Fruit fly (Drosophila melanogaster) ovary, adult (tissue): ENCODE results near the gene ksr.

Source experiments
- CG17801 ChIP-seq: fragments of 200-800 bp; optimal IDR thresholded peaks from 2 replicates; lab custom pipeline; 2019; ENCODE audit warnings: missing biosample characterization, mild to moderate bottlenecking, missing genetic modification characterization, moderate library complexity; ENCODE audit not compliant: partially characterized antibody

ksr gene

DNA sequence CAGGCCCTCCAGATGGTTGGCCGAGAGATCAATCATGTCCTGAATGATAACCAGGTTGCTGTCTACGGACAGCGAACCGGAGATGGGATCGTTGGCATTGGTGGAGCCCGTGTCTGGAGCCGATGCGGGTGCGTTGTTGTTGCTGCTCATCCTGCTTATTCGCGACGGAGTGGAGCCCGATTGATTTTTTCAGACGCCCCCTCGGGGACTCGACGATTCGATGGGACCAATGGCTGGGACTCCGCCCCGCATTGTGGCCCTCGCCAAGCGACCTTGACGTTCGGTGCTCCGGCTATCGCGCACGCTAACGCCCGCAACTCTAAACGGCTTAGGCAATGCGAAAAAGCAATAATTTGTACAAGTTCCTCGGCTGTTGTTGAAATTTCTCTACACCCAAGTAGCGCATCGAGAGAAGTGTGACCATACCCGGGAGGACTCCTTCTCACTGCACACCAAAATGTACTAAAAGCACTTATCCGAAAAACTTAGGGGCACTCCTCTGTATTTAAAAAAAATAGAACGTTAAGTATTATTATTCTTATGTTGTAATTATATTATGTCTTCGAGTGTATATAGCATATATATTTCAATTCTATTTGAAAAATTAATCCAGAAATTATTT, at the start of gene ksr:
Gene ksr (minus strand): TSS at position 419 of the 622 bp plus-strand sequence.
- TF ChIP-seq CG17801 (GFP tag; lab: Kevin White, UChicago) = peak; percentile 11

DNA sequence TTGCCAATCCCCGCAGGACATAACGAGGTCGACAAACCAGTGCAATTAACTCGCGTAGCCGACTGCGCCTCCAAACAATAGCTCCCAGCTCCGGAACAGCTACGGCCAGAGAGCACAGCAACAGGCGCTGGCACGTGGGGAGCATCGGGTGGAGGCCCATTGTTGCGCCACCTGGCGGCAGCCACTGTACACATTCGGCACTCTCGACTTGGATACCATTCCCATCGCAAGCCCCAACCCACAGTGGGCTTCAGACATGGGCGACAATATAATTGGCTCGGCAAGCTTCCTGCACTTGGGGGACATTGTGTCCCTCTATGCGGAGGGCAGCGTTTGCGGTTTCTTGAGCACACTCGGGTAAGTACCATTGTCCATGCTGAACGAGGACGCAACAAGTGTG, 43.9 kb upstream of the ksr start:
- no peak for TF ChIP-seq CG17801 (GFP tag; lab: Kevin White, UChicago)

DNA sequence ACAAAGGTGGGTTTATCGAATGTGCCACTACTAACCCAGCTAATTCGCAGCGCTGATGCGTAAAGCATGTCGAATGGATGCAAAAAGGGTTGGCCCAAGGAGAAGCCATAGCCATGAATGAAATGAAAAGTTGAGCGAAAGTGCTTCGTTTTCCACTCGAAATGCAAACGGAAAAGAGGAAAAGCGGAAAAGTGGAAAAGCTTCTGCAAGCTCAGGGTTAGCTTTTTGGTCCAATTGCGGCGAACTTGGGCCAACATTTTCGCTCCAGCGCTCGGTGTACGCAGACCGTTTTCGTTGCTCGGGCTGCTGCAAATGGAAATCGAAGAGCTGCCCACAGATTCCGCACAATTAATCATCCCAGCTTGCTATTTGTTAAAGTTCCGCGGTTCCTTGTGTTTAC, 41.1 kb upstream of the ksr start:
- TF ChIP-seq CG17801 (GFP tag; lab: Kevin White, UChicago) = no peak

DNA sequence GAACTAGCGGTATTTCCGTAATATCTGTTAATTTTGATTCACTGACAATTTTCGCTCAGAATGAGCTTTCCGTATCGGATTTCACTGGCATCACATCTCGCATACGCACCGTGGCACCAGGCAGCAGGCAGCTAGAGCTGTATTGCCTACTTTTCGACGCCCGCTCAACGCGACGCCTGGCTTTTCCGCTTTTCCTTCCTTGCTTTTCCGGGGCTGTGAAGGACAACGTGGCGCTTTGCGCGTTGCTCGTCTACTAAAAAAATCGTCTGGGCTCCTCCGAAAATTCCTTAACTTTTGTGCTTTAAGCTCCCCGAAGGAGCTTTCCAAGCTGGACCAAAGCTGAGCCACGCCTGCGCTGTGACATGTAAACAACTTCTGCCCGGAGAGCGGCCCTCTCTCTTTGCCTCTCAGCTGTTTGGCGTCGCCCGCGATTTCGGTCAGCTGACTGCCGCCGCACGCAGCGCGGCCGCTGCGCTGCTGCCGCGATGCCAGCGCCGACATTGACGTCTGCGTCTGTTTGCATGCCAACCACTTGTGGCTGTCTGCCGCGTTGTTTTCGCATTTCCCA, 39.4 kb upstream of the ksr start, which contains the start of the genes CG43845 and Nmdar1:
Gene CG43845 (minus strand): TSS at position 51 of the 568 bp plus-strand sequence.
Gene Nmdar1 (minus strand): TSS at position 259 of the 568 bp plus-strand sequence.
- TF ChIP-seq CG17801 (GFP tag; lab: Kevin White, UChicago) = no peak

DNA sequence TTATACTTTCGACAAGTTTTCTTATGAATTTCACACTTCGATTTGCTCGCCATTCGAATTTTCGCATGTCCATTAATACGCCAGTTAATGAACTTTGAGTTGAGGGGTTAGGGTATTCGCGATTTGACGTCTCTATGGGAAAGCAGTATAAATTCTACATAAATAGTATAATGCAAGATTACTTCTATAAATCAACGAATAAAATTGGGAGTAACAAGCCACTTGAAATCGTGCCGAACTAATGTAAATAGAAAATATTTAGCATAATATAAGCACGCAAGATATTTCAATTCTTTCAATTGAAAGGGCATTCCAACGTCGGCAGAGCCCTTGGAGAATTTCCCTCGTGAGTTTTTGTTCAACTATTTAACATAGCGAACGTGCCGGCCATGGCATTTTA, 36.9 kb upstream of the ksr start:
- TF ChIP-seq CG17801 (GFP tag; lab: Kevin White, UChicago) = peak; percentile 58

DNA sequence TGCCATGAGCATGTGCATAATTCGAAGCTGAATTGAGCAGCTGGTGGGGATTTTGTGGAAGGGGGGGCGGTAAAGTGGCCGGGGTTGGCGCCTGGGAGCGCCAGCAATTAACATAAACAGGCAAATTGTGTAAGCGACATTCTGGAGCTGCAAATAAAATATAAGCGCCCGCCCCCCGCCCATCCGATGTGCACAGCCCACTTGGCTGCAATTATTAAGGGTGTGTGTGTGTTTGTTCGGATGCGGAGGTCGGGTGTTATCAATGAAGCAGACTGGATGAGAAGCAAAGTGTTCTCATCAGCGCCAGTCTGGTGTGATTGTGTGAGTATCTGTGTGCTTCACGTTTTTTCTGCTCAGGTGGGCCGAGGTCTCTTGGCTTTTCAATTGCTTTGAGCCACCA, 36.1 kb upstream of the ksr start:
- no peak for TF ChIP-seq CG17801 (GFP tag; lab: Kevin White, UChicago)

DNA sequence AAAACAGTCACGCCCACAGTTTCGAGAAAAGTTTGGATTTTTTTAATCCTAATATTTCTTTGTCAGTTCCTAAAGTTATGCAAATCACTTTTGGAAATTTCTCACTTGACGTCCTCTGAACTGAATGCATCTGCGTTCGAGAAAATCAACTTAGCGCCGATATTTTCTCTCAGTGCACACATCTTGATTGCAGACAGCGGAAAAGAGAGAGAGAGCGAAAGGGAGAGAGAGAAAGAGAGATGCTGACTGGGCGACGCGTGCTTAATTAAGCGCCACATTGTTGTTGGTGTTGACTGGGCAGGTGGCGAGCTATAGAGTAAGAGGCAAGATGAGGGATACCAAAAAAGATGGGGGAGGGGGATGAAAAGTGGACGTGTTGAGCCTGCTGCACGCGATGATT, 34.9 kb upstream of the ksr start:
- no peak for TF ChIP-seq CG17801 (GFP tag; lab: Kevin White, UChicago)

DNA sequence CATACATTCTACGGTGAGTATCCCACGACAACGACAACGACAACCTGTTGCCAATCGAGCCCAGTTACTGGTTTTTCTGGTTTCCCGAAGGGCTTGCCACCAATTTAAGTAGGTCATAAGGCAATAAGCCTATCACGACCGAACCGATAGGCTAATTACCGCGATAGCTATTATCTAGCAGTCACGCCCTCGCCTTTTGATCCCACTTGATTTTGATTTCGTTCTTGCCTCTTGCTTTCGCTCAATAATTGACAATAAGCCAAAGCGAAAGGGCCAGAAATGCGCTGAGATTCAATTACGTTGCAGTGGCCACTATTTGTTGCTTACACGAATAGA, 34.1 kb upstream of the ksr start:
- no peak for TF ChIP-seq CG17801 (GFP tag; lab: Kevin White, UChicago)

DNA sequence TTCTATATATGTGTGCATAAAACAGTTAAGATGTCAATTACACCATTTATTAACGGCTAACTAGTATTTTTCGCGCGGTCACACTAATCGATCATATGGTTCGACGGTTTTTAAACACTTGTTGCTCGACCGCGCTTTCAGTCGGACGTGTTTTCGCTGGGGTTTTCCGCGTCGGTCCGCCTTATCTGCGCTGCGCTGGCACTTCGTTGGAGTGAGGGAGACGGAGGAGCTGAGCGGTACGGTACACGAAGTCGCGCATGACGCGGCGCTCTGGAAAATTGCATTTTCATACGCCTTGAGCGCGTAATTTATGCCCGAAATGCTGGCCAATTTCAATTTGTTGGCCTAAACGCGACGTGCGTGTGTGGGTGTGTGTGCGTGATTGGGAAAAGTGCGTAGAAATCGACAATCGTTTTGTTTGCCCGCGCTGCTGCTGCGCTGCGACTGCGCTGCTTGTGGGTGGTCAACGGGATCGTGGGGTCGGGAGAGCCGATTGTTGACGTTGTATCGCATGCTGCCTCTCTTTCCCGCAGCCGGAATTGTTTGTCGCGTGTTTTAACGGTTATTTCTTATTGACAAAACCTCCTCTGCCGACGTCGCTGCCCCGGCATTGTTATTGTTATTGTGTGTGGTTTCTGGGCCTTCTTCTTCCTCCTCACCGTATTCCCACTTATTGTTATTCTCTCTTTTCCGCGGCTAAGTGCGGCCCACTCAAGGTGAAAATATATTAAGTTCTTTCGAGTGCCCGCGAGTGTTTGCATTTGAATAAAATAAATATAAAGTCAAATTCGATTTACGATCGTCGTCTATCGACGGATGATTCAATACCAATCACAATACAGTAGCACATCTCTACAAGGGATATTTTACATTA, 33.5 kb upstream of the ksr start, which contains the start of gene Itpr:
Gene Itpr (plus strand): TSS at position 116 of the 874 bp plus-strand sequence.
- peak; percentile 15 for TF ChIP-seq CG17801 (GFP tag; lab: Kevin White, UChicago)

DNA sequence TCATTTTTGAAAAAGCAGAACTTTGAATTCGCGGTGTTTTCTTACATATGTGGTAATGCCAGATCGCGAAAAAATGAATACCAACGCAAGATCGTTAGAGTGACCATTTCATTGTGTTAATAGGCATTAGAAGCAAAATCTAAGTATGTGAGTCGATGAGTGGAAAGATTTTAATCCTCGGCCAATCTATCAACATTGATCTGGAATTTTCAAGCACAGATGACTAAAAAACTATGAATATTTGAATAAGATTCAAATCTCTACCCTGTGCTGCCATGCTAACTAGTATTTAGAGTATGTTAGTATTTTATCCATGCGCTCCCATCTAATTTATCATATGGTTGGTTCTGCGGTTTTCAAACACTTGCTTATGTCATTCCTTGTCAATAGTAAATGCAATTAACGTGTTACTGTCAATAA, 32.9 kb upstream of the ksr start:
- TF ChIP-seq CG17801 (GFP tag; lab: Kevin White, UChicago) = no peak

DNA sequence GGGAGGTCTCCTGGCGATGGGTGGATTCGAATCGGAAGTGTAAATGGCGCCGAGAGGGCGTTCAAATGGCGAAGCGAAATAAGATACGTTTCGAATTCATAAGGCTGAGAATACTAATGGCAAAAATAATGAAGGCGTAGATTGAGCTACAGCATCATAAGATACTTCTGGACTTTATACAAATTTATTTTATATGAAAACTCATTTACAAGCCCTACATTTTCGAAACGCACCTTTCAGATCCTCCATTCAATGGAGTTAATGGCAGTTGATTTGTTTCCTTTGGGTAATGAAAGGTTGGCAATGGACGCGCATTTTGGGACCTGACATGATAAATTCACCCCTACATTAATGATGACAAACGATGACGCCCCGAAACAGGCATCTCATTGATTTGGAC, 31.1 kb upstream of the ksr start:
- TF ChIP-seq CG17801 (GFP tag; lab: Kevin White, UChicago) = no peak

DNA sequence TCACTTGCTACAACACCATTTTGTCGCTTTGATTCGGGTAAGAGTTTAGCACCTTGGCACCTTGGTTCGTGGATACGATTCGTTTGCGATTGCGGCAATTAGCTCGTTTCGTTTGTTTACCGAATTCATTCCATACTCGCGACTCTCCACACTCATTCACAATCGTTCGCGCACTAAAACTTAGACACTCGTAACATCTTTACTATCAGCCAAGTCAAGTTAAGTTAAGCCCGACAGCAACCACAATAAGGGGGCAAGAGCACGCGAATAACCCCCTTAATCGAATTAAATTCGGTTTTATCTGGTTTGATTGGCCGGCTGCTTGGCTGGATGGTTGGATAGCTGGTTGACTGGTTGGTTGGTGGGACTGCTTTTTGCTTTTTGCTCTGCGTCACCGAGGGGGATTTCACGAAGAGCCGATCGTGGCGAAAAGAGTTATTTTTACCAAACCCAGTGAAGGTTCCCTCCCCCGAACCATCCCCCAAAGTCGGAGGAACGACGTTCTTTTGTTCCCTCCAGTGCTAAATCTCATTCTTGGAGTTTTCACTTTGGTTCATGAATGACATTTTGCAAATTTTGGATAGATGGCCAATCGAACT, 20.2 kb upstream of the ksr start:
- no peak for TF ChIP-seq CG17801 (GFP tag; lab: Kevin White, UChicago)

DNA sequence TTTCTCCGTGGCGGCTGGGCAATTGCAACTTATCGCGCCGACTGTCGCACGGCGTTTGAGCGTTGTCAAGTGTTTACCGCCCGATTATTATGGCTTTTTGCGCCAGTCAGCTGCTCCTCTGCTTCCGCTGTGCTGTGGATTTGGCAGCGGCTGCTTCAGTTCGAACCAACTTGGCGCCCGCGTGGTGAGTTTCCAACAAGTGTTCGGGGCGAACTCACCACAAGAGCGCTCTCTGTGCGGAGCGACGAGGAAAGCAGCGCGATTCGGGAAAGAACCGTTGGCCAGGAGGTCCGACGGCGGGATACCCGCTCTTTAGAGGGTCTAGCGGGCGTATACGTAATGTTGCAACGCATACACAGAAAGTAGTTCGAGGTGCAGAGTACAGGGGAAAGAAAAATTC, 18.9 kb upstream of the ksr start, which contains the start of gene NKCC:
Gene NKCC (minus strand): TSS at position 57 of the 400 bp plus-strand sequence.
- no peak for TF ChIP-seq CG17801 (GFP tag; lab: Kevin White, UChicago)

DNA sequence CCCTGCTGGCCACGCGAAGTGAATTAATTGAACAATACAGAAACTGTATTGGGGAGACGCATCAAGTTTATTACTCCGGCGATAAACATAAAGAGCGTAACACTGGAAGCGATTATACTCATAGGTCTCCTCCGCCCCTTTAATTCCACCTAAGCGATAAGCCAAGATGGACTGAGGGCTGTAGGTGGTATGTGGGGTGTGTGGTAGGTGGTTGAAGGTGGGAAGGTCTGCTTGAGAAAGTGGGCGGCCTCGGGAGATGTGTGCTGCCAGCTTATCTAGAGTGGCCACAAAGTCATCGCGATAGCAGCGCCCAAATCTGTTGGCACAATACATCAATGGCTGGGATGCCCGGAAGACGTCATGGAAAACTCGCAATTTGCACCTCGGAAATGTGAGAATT, 13.9 kb upstream of the ksr start:
- no peak for TF ChIP-seq CG17801 (GFP tag; lab: Kevin White, UChicago)

DNA sequence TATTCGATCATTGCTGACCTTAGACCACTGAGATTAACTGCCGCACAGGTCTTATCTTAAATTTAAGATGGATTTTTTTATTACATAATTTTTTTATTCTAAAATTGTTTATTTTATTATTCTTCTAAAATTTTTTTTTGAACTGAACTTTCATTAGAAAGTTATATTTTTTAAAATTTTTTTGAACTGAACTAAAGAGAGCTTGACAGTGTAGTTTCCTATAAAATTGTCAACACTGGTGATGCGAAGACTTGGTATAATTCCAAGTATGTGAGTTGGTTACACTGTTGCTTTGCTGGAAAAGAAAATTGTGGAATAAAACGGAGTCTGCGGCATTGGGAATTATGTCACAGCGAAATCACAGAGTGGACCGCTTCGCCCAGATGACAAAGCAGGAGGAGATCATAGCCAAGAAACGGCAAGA, 1.6 kb upstream of the ksr start, which contains the start of gene CG31550:
Gene CG31550 (plus strand): TSS at position 249 of the 424 bp plus-strand sequence.
- TF ChIP-seq CG17801 (GFP tag; lab: Kevin White, UChicago) = peak; percentile 64
